Worm (Caenorhabditis elegans) whole organism, L1 larva: Measurements from ENCODE around the gene R01H2.1.
A peak's percentile ranks its signal among the peaks of the same experiment; 100 is the strongest.

Source experiments
- C34B4.2 ChIP-seq: sonication (generic microtip); optimal IDR thresholded peaks from 2 replicates; lab custom pipeline; 2017; ENCODE audit warnings: mild to moderate bottlenecking, missing genetic modification characterization, missing compliant biosample characterization
- F16B12.6 ChIP-seq: fragments of 150-350 bp; optimal IDR thresholded peaks from 2 replicates; lab custom pipeline; 2014; ENCODE audit warnings: missing biosample characterization, missing genetic modification characterization
- aly-2 ChIP-seq: fragments of 150-350 bp; optimal IDR thresholded peaks from 2 replicates; lab custom pipeline; 2014; ENCODE audit warnings: missing biosample characterization, missing genetic modification characterization
- blmp-1 ChIP-seq: fragments of 150-350 bp; optimal IDR thresholded peaks from 2 replicates; lab custom pipeline; 2014; ENCODE audit warnings: missing biosample characterization, missing genetic modification characterization
- ceh-63 ChIP-seq: fragments of 200-800 bp; sonication (Bioruptor generic); optimal IDR thresholded peaks from 2 replicates; lab custom pipeline; 2018; ENCODE audit warnings: mild to moderate bottlenecking, missing genetic modification characterization, missing compliant biosample characterization
- ceh-88 ChIP-seq: fragments of 200-800 bp; sonication (Bioruptor generic); IDR thresholded peaks from 2 replicates; pipeline ENCODE4 v1.3.6; 2022; ENCODE audit warnings: missing genetic modification characterization, missing compliant biosample characterization
- ces-1 ChIP-seq: fragments of 150-350 bp; optimal IDR thresholded peaks from 2 replicates; lab custom pipeline; 2014; ENCODE audit warnings: missing biosample characterization, missing genetic modification reagents, missing genetic modification characterization
- dpl-1 ChIP-seq, 3 experiments: fragments of 150-350 bp in 2 of 3; sonication (generic microtip) in 1 of 3; optimal IDR thresholded peaks; 2 replicates each; lab custom pipeline; 2014 to 2017; ENCODE audit warnings: missing biosample characterization in 3 of 3, missing genetic modification characterization in 3 of 3, missing genetic modification reagents in 3 of 3
- dsc-1 ChIP-seq: sonication (generic microtip); optimal IDR thresholded peaks from 2 replicates; lab custom pipeline; 2016; ENCODE audit warnings: mild to moderate bottlenecking, missing genetic modification characterization, missing compliant biosample characterization
- efl-3 ChIP-seq: fragments of 200-800 bp; sonication (Bioruptor generic); optimal IDR thresholded peaks from 2 replicates; lab custom pipeline; 2018; ENCODE audit warnings: mild to moderate bottlenecking, missing genetic modification characterization, missing compliant biosample characterization
- egl-13 ChIP-seq: sonication (generic microtip); optimal IDR thresholded peaks from 2 replicates; lab custom pipeline; 2016; ENCODE audit warnings: missing genotype, missing genetic modification reagents, missing genetic modification characterization, missing compliant biosample characterization
- ets-5 ChIP-seq: fragments of 200-800 bp; sonication (Bioruptor generic); IDR thresholded peaks from 2 replicates; pipeline ENCODE4 v1.3.6; 2022; ENCODE audit warnings: missing genetic modification characterization, missing compliant biosample characterization
- fkh-10 ChIP-seq: sonication (generic microtip); optimal IDR thresholded peaks from 2 replicates; lab custom pipeline; 2017; ENCODE audit warnings: missing biosample characterization, missing genetic modification reagents, missing genetic modification characterization
- fkh-4 ChIP-seq: sonication (generic microtip); optimal IDR thresholded peaks from 2 replicates; lab custom pipeline; 2016; ENCODE audit warnings: missing compliant biosample characterization, missing genetic modification characterization, borderline replicate concordance
- fos-1 ChIP-seq: fragments of 150-350 bp; optimal IDR thresholded peaks from 2 replicates; lab custom pipeline; 2014; ENCODE audit warnings: missing biosample characterization, missing genetic modification characterization
- grh-1 ChIP-seq: fragments of 200-800 bp; sonication (Bioruptor generic); IDR thresholded peaks from 2 replicates; pipeline ENCODE4 v1.3.6; 2022; ENCODE audit warnings: missing genetic modification reagents, missing genetic modification characterization, missing compliant biosample characterization
- hlh-17 ChIP-seq: fragments of 200-800 bp; sonication (Bioruptor generic); optimal IDR thresholded peaks from 2 replicates; lab custom pipeline; 2018; ENCODE audit warnings: missing genetic modification characterization, mild to moderate bottlenecking, missing compliant biosample characterization, moderate library complexity, borderline replicate concordance
- hlh-4 ChIP-seq: sonication (generic microtip); optimal IDR thresholded peaks from 2 replicates; lab custom pipeline; 2016; ENCODE audit warnings: mild to moderate bottlenecking, missing genetic modification characterization, missing compliant biosample characterization
- hpl-2 ChIP-seq: fragments of 150-350 bp; optimal IDR thresholded peaks from 2 replicates; lab custom pipeline; 2014; ENCODE audit warnings: missing biosample characterization, missing genetic modification reagents, missing genetic modification characterization
- isw-1 ChIP-seq: fragments of 200-800 bp; sonication (Bioruptor generic); IDR thresholded peaks from 2 replicates; pipeline ENCODE4 v1.3.6; 2022; ENCODE audit warnings: missing genetic modification characterization, missing compliant biosample characterization
- jun-1 ChIP-seq: fragments of 150-350 bp; optimal IDR thresholded peaks from 2 replicates; lab custom pipeline; 2014; ENCODE audit warnings: missing biosample characterization, missing genetic modification reagents, missing genetic modification characterization
- lin-15B ChIP-seq: fragments of 150-350 bp; sonication (generic microtip); optimal IDR thresholded peaks from 3 replicates; lab custom pipeline; 2014; ENCODE audit warnings: missing biosample characterization, missing genetic modification characterization
- lin-35 ChIP-seq, 2 experiments: fragments of 150-350 bp; optimal IDR thresholded peaks; 2 replicates each; lab custom pipeline; 2014; ENCODE audit warnings: missing biosample characterization in 2 of 2, missing genetic modification characterization in 2 of 2, missing genetic modification reagents in 2 of 2
- mab-9 ChIP-seq: fragments of 200-800 bp; sonication (Bioruptor generic); IDR thresholded peaks from 2 replicates; pipeline ENCODE4 v1.3.6; 2022; ENCODE audit warnings: missing genetic modification reagents, missing genetic modification characterization, missing compliant biosample characterization
- mdl-1 ChIP-seq, 2 experiments: fragments of 150-350 bp; optimal IDR thresholded peaks; 2 replicates each; lab custom pipeline; 2014 to 2017; ENCODE audit warnings: missing biosample characterization in 2 of 2, missing genetic modification characterization in 2 of 2, inconsistent platforms in 1 of 2
- nhr-12 ChIP-seq: sonication (generic microtip); optimal IDR thresholded peaks from 2 replicates; lab custom pipeline; 2017; ENCODE audit warnings: missing biosample characterization, missing genetic modification characterization
- nhr-20 ChIP-seq: sonication (generic microtip); optimal IDR thresholded peaks from 2 replicates; lab custom pipeline; 2016; ENCODE audit warnings: mild to moderate bottlenecking, missing genetic modification characterization, missing compliant biosample characterization
- nhr-28 ChIP-seq: fragments of 150-350 bp; optimal IDR thresholded peaks from 2 replicates; lab custom pipeline; 2014; ENCODE audit warnings: missing biosample characterization, missing genetic modification characterization
- nhr-47 ChIP-seq: sonication (generic microtip); optimal IDR thresholded peaks from 2 replicates; lab custom pipeline; 2016; ENCODE audit warnings: mild to moderate bottlenecking, missing genetic modification characterization, moderate library complexity, missing compliant biosample characterization
- nhr-76 ChIP-seq: sonication (generic microtip); optimal IDR thresholded peaks from 2 replicates; lab custom pipeline; 2017; ENCODE audit warnings: missing biosample characterization, missing genetic modification characterization
- nhr-84 ChIP-seq: sonication (generic microtip); optimal IDR thresholded peaks from 2 replicates; lab custom pipeline; 2017; ENCODE audit warnings: missing biosample characterization, missing genetic modification characterization
- nhr-90 ChIP-seq: sonication (generic microtip); optimal IDR thresholded peaks from 2 replicates; lab custom pipeline; 2016; ENCODE audit warnings: mild to moderate bottlenecking, missing genetic modification characterization, missing compliant biosample characterization; ENCODE audit not compliant: poor library complexity
- pag-3 ChIP-seq: sonication (generic microtip); optimal IDR thresholded peaks from 2 replicates; lab custom pipeline; 2017; ENCODE audit warnings: missing genetic modification characterization, mild to moderate bottlenecking, missing compliant biosample characterization, antibody characterized with exemption, borderline replicate concordance; ENCODE audit not compliant: insufficient read depth
- skn-1 ChIP-seq: fragments of 150-350 bp; optimal IDR thresholded peaks from 2 replicates; lab custom pipeline; 2014; ENCODE audit warnings: missing biosample characterization, missing genetic modification characterization
- snpc-4 ChIP-seq: fragments of 150-350 bp; optimal IDR thresholded peaks from 2 replicates; lab custom pipeline; 2014; ENCODE audit warnings: missing biosample characterization, missing genetic modification characterization
- swsn-7 ChIP-seq: sonication (generic microtip); optimal IDR thresholded peaks from 2 replicates; lab custom pipeline; 2016; ENCODE audit warnings: missing genetic modification characterization, missing compliant biosample characterization
- tlp-1 ChIP-seq: fragments of 150-350 bp; optimal IDR thresholded peaks from 2 replicates; lab custom pipeline; 2014; ENCODE audit warnings: missing biosample characterization, missing genetic modification characterization
- unc-130 ChIP-seq: fragments of 150-350 bp; optimal IDR thresholded peaks from 2 replicates; lab custom pipeline; 2017; ENCODE audit warnings: missing biosample characterization, missing genetic modification characterization, inconsistent platforms
- unc-30 ChIP-seq: sonication (generic microtip); optimal IDR thresholded peaks from 2 replicates; lab custom pipeline; 2017; ENCODE audit warnings: missing biosample characterization, missing genetic modification characterization
- unc-86 ChIP-seq: sonication (generic microtip); optimal IDR thresholded peaks from 2 replicates; lab custom pipeline; 2016; ENCODE audit warnings: missing genetic modification characterization, missing compliant biosample characterization
- unc-98 ChIP-seq: fragments of 200-800 bp; sonication (Bioruptor generic); IDR thresholded peaks from 2 replicates; pipeline ENCODE4 v1.3.6; 2022; ENCODE audit warnings: missing genetic modification characterization, missing compliant biosample characterization
- zip-4 ChIP-seq: fragments of 200-800 bp; sonication (Bioruptor generic); optimal IDR thresholded peaks from 2 replicates; lab custom pipeline; 2018; ENCODE audit warnings: mild to moderate bottlenecking, missing genetic modification characterization, moderate library complexity, missing compliant biosample characterization
- ztf-11 ChIP-seq, 2 experiments: sonication (generic microtip); optimal IDR thresholded peaks; 2 replicates each; lab custom pipeline; 2016 to 2017; ENCODE audit warnings: missing genetic modification characterization in 2 of 2, missing biosample characterization in 1 of 2, missing compliant biosample characterization in 1 of 2

R01H2.1 gene

ce11 chrIII:7073801-7074386, 11.2 kb downstream of the R01H2.1 start, which contains the start of gene ZK418.5 (continued):
- TF ChIP-seq nhr-90 (peak; percentile 45), grh-1 (GFP tag; lab: Robert Waterston, UW) (no peak), unc-130 (tag; lab: Kevin White, UChicago) (no peak), hlh-17 (GFP tag; lab: Kevin White, UChicago) (no peak), C34B4.2 (tag; lab: Kevin White, UChicago) (no peak), pag-3 (no peak), tlp-1 (tag; lab: Kevin White, UChicago) (no peak), aly-2 (tag; lab: Kevin White, UChicago) (peak; percentile 20), unc-86 (tag; lab: Kevin White, UChicago) (peak; percentile 36), unc-30 (no peak), nhr-76 (tag; lab: Kevin White, UChicago) (no peak), nhr-20 (tag; lab: Kevin White, UChicago) (peak; percentile 48), ceh-88 (GFP tag; lab: Robert Waterston, UW) (no peak), hlh-4 (tag; lab: Kevin White, UChicago) (no peak), dpl-1 (GFP tag; optimal IDR thresholded peaks at IDR 0.05; lab: Kevin White, UChicago) (peak; percentile 92 to 97 (median 96)), mdl-1 (tag; optimal IDR thresholded peaks at IDR 0.05; lab: Kevin White, UChicago) (peak in 1 of 2 experiments; percentile 11), lin-15B (tag; lab: Kevin White, UChicago) (peak; percentile 27), F16B12.6 (peak; percentile 66), ets-5 (GFP tag; lab: Robert Waterston, UW) (no peak), ztf-11 (tag; optimal IDR thresholded peaks at IDR 0.05; lab: Kevin White, UChicago) (no peak), skn-1 (peak; percentile 78), fkh-4 (no peak), mab-9 (no peak), fkh-10 (GFP tag; lab: Kevin White, UChicago) (no peak), swsn-7 (tag; lab: Kevin White, UChicago) (peak; percentile 57), nhr-12 (tag; lab: Kevin White, UChicago) (no peak), efl-3 (GFP tag; lab: Kevin White, UChicago) (no peak), zip-4 (GFP tag; lab: Kevin White, UChicago) (no peak), nhr-47 (peak; percentile 75), ces-1 (no peak), nhr-28 (tag; lab: Kevin White, UChicago) (no peak), dsc-1 (tag; lab: Kevin White, UChicago) (no peak), blmp-1 (tag; lab: Kevin White, UChicago) (peak; percentile 6), fos-1 (tag; lab: Kevin White, UChicago) (peak; percentile 30), egl-13 (no peak), snpc-4 (tag; lab: Kevin White, UChicago) (peak; percentile 25), lin-35 (GFP tag; optimal IDR thresholded peaks at IDR 0.05; lab: Kevin White, UChicago) (peak; percentile 97 to 99), hpl-2 (GFP tag; lab: Kevin White, UChicago) (no peak), jun-1 (tag; lab: Kevin White, UChicago) (no peak), nhr-84 (tag; lab: Kevin White, UChicago) (no peak), ceh-63 (GFP tag; lab: Kevin White, UChicago) (no peak), unc-98 (GFP tag; lab: Robert Waterston, UW) (no peak), isw-1 (GFP tag; lab: Robert Waterston, UW) (no peak; the same call in 1 of the 2 replicates)
